Worm (Caenorhabditis elegans): ENCODE measurements around the gene cyn-3.
"Not testable (repeated sequence)": the region's sequence is repeated elsewhere in the genome, so short reads cannot be mapped to it uniquely, and the experiment has no call there.

Gene cyn-3

DNA sequence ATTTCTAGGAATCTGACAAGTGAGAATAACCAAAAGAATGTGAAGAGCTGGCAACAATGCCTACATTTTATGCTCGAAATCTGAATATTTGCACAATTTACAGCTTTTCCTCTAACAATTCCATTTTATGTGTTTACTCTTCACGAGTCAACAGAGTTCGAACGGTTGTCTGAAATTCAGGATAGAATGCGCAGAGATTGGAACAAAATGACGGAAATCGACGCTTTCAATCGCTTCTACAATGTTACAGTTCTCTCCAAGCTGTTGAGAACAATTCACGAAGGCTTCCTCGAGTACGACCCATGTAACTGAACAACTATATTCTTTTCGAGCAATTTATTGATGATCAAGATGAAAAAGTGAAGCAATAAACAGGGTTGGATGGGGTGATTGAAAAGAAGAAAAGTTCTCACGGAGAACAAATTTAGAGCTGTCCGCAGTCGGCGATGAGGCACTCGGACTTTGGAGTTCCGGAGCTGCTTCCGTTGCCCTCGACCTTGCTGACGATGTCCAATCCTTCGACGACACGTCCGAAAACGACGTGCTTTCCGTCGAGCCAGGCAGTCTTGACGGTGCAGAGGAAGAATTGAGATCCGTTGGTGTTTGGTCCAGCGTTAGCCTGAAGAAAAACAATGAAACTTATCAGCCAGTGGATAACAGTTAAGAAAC lies 3.3 kb upstream of the cyn-3 start, which contains the start of gene Y75B12B.3:
Y75B12B.3 (minus strand) TSS at position 21 of the 669 bp plus-strand sequence.
- no peak for TF ChIP-seq flt-1 (GFP tag; IDR thresholded peaks at IDR 0.05)
- TF ChIP-seq tab-1 (GFP tag; IDR thresholded peaks at IDR 0.05): no peak
- no peak for TF ChIP-seq ref-1 (GFP tag; conservative IDR thresholded peaks at IDR 0.05)

- no peak for TF ChIP-seq cog-1 (tag; optimal IDR thresholded peaks at IDR 0.05)
- no peak for TF ChIP-seq ztf-29 (GFP tag; IDR thresholded peaks at IDR 0.05)
- no peak for TF ChIP-seq med-1 (GFP tag; optimal IDR thresholded peaks at IDR 0.05; ENCODE audit: insufficient read depth)
- no peak for TF ChIP-seq T22C8.4 (GFP tag; IDR thresholded peaks at IDR 0.05)
- TF ChIP-seq flt-1 (GFP tag; IDR thresholded peaks at IDR 0.05): peak; percentile 24; the same call in 1 of the 2 replicates
- TF ChIP-seq ztf-23 (GFP tag; IDR thresholded peaks at IDR 0.05): no peak
Observed at ce11 chrV:15187083-15188057, 2.4 kb upstream of the cyn-3 start, which contains the start of the genes cyn-7 and bath-36. TSS of gene cyn-7 (minus strand) at chrV:15187378. TSS of gene bath-36 (plus strand) at chrV:15187888.

ce11 chrV:15190903-15191302 lies 1.2 kb downstream of the cyn-3 start, which contains the start of gene Y75B12B.11:
TSS of gene Y75B12B.11 (plus strand) at chrV:15191296.
- peak; percentile 88 for TF ChIP-seq ztf-23 (GFP tag; IDR thresholded peaks at IDR 0.05)
- peak; percentile 80 for TF ChIP-seq klf-2 (GFP tag; conservative IDR thresholded peaks at IDR 0.05)
- peak; percentile 96 for TF ChIP-seq flt-1 (GFP tag; IDR thresholded peaks at IDR 0.05)
- peak; percentile 78 for TF ChIP-seq ref-1 (GFP tag; conservative IDR thresholded peaks at IDR 0.05)
- TF ChIP-seq med-1 (GFP tag; optimal IDR thresholded peaks at IDR 0.05; ENCODE audit: insufficient read depth): peak; percentile 51
- peak; percentile 86 for TF ChIP-seq ztf-29 (GFP tag; IDR thresholded peaks at IDR 0.05)
- peak; percentile 89 for TF ChIP-seq T22C8.4 (GFP tag; IDR thresholded peaks at IDR 0.05)
- TF ChIP-seq tab-1 (GFP tag; IDR thresholded peaks at IDR 0.05): peak; percentile 95
- peak; percentile 76 for TF ChIP-seq cog-1 (tag; optimal IDR thresholded peaks at IDR 0.05)

DNA sequence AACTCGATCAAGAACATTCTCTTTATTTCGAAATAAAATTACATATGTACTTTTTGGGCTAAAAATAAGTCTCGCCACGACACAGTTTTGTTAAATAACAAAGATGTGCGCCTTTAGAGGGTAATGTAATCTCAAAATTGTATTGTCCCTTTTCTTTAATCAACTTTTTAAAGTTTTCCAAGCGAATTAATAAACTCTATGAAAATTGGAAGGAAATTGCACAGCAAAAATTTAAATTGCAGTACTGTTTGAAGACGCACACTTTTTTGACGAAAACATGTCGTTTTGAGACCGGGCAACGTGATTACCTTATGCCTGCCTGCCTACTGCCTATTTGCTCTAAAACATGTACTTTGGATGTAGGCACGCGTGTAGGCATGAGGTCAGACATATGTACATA lies 2.2 kb downstream of the cyn-3 start:
- TF ChIP-seq cog-1 (tag; optimal IDR thresholded peaks at IDR 0.05) (no peak), tab-1 (GFP tag; IDR thresholded peaks at IDR 0.05) (no peak)

DNA sequence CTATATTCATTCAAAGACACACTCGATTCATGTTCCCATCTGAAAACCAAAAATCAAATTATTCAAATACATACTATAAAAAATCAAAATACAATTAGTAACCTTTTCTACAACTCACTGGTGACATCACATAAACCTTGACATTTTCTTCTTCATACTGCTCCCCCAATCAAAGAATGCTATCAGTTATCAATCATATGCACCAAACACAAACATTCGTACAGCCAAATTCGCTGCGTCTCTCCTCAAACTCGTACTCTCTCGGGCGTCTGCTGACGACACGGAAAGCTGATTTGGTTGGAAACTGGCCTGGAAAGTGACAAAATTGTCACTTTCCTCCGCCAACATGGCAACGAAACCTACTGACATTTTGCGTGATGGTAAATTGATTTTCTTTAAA lies 2.6 kb downstream of the cyn-3 start, which contains the start of gene plc-2:
plc-2 (plus strand) TSS at position 196 of the 400 bp plus-strand sequence.
- TF ChIP-seq ref-1 (GFP tag; conservative IDR thresholded peaks at IDR 0.05): no peak

DNA sequence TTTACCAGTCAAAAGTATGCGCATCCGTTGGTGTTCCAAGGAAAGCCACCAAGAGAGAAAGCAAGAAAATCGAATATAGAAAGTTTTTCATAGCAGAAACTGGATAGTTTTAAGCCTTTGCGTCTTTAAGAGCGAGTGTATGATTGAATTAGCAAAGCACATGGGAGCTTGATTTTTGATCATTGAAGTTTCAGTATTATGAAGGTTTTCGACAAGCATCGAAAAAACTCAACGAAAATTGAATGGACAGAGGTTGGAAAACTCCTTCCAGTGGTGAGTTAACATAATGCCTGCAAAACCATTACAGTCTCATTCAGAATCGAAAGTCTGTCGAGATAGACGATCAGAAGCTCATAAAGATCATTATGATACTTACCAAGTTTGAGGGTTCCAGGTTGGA lies 4.2 kb downstream of the cyn-3 start, which contains the start of gene Y75B12B.13:
Y75B12B.13 (minus strand) TSS at position 101 of the 400 bp plus-strand sequence.
- no peak for TF ChIP-seq tab-1 (GFP tag; IDR thresholded peaks at IDR 0.05)
- no peak for TF ChIP-seq med-1 (GFP tag; optimal IDR thresholded peaks at IDR 0.05; ENCODE audit: insufficient read depth)
- TF ChIP-seq ztf-23 (GFP tag; IDR thresholded peaks at IDR 0.05): no peak
- no peak for TF ChIP-seq T22C8.4 (GFP tag; IDR thresholded peaks at IDR 0.05)
- TF ChIP-seq cog-1 (tag; optimal IDR thresholded peaks at IDR 0.05): no peak
- no peak for TF ChIP-seq klf-2 (GFP tag; conservative IDR thresholded peaks at IDR 0.05)
- no peak for TF ChIP-seq flt-1 (GFP tag; IDR thresholded peaks at IDR 0.05)
- TF ChIP-seq ztf-29 (GFP tag; IDR thresholded peaks at IDR 0.05): no peak
- no peak for TF ChIP-seq ref-1 (GFP tag; conservative IDR thresholded peaks at IDR 0.05)

ce11 chrV:15197955-15198354 lies 8.2 kb downstream of the cyn-3 start, which contains the start of gene srw-1:
TSS of gene srw-1 (plus strand) at chrV:15198255.
- no peak for TF ChIP-seq ref-1 (GFP tag; conservative IDR thresholded peaks at IDR 0.05)
- TF ChIP-seq ztf-29 (GFP tag; IDR thresholded peaks at IDR 0.05): no peak
- TF ChIP-seq tab-1 (GFP tag; IDR thresholded peaks at IDR 0.05): no peak
- no peak for TF ChIP-seq med-1 (GFP tag; optimal IDR thresholded peaks at IDR 0.05; ENCODE audit: insufficient read depth)
- no peak for TF ChIP-seq T22C8.4 (GFP tag; IDR thresholded peaks at IDR 0.05)
- TF ChIP-seq cog-1 (tag; optimal IDR thresholded peaks at IDR 0.05): no peak
- no peak for TF ChIP-seq klf-2 (GFP tag; conservative IDR thresholded peaks at IDR 0.05)
- TF ChIP-seq flt-1 (GFP tag; IDR thresholded peaks at IDR 0.05): no peak

DNA sequence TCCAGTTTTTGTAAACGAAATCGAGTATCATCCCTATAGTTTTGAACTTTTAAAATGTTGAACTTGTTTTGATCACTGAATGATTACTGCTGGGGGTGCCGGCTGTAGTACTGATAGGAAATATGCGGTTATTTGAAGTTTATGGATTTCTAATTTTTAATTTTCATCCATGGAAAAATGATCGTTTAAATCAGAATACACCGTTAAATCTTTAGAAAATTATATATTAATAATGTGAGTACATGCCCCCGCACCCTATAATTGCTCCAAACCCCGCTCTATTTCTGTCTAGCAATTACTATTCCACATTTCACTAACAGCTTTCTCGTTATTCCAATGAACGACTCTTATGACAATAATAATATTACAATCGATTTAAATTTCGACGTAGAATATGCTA lies 10.0 kb downstream of the cyn-3 start, which contains the start of gene Y75B12B.10:
Y75B12B.10 (plus strand) TSS at position 301 of the 400 bp plus-strand sequence.
- TF ChIP-seq med-1 (GFP tag; optimal IDR thresholded peaks at IDR 0.05; ENCODE audit: insufficient read depth): no peak
- TF ChIP-seq ref-1 (GFP tag; conservative IDR thresholded peaks at IDR 0.05): no peak

- not testable (repeated sequence) for TF ChIP-seq ztf-23 (GFP tag; IDR thresholded peaks at IDR 0.05); cog-1 (tag; optimal IDR thresholded peaks at IDR 0.05); flt-1 (GFP tag; IDR thresholded peaks at IDR 0.05)
Observed at ce11 chrV:15207681-15208080, 18.0 kb downstream of the cyn-3 start, which contains the start of gene C41G6.12. TSS of gene C41G6.12 (minus strand) at chrV:15207781.

DNA sequence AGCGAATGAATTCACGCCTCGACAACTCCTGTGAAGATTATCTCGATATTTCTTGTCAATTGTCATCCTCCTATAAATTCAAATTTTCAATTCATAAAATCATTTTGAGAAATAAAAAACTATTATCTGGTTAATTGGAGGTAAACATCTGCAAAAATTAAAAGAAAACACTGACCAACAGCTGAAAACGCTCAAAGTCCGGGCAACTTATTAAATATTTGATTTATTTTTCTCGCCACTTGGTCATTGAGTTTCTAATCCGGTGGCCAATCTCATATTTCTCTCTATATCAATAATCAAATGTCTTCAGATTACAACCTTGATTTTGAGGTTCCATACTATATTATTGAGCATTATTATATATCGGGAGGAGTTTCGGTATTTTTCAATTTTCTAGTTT lies 22.1 kb downstream of the cyn-3 start, which contains the start of gene sri-24:
sri-24 (plus strand) TSS at position 301 of the 400 bp plus-strand sequence.
- not testable (repeated sequence) for TF ChIP-seq cog-1 (tag; optimal IDR thresholded peaks at IDR 0.05); ref-1 (GFP tag; conservative IDR thresholded peaks at IDR 0.05); flt-1 (GFP tag; IDR thresholded peaks at IDR 0.05)

All from whole organism, midembryonic.